Fruit fly (Drosophila melanogaster) S2 (cell line): ENCODE data around the gene Desi.

Experiments
- CG8478 ChIP-seq: fragments of >200 bp; optimal IDR thresholded peaks from 2 replicates; lab custom pipeline; 2018
- CTCF ChIP-seq, 2 experiments: fragments of >200 bp; optimal IDR thresholded peaks; 2 replicates each; lab custom pipeline; 2018

DNA sequence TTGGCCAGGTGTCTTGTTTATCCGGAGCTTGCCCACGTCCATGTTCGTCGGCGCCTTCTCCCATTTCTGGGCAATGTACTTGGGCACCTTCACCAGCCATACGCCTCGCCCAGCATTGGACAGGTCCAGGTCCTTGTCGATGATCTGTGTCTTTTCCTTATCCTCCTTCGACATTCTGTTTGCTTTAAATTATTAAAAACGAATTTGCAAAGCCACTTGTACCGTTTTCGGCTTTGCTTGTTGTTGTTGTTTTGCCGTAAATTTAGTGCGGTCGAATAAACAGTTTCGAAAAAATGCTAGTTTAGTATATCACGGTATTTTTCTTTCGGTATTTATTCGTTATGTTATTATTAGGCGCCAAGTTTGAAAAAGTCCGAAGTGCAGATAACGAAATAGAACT is 11.8 kb upstream of the Desi start, which contains the start of gene TfIIFbeta:
- TF ChIP-seq CTCF (optimal IDR thresholded peaks at IDR 0.05; lab: Kevin White, UChicago) (no peak), CG8478 (lab: Kevin White, UChicago) (no peak)
